Worm (Caenorhabditis elegans) whole organism, late embryonic: Measurements from ENCODE around the gene lin-25.

Experiments used
- C38D4.7 ChIP-seq: fragments of 200-800 bp; sonication (Bioruptor generic); optimal IDR thresholded peaks from 2 replicates; lab custom pipeline; 2018; ENCODE audit warnings: mild to moderate bottlenecking, missing genetic modification characterization, moderate library complexity, missing compliant biosample characterization
- F13H6.1 ChIP-seq: sonication (generic microtip); optimal IDR thresholded peaks from 2 replicates; lab custom pipeline; 2016; ENCODE audit warnings: missing genetic modification characterization, missing compliant biosample characterization
- K02D7.2 ChIP-seq: sonication (generic microtip); optimal IDR thresholded peaks from 2 replicates; lab custom pipeline; 2017; ENCODE audit warnings: mild to moderate bottlenecking, missing genetic modification characterization, missing compliant biosample characterization
- K09A11.1 ChIP-seq: sonication (generic microtip); optimal IDR thresholded peaks from 2 replicates; lab custom pipeline; 2017; ENCODE audit warnings: antibody characterized with exemption, mild to moderate bottlenecking, missing genetic modification characterization, missing compliant biosample characterization; ENCODE audit not compliant: insufficient read depth
- Y22D7AL.16 ChIP-seq: sonication (generic microtip); optimal IDR thresholded peaks from 2 replicates; lab custom pipeline; 2016; ENCODE audit warnings: missing genetic modification characterization, missing compliant biosample characterization
- ceh-30 ChIP-seq: fragments of 150-350 bp; optimal IDR thresholded peaks from 2 replicates; lab custom pipeline; 2014; ENCODE audit warnings: missing biosample characterization, missing genetic modification characterization
- ceh-34 ChIP-seq: sonication (generic microtip); optimal IDR thresholded peaks from 2 replicates; lab custom pipeline; 2016; ENCODE audit warnings: mild to moderate bottlenecking, missing genetic modification characterization, missing compliant biosample characterization
- ceh-45 ChIP-seq: fragments of 200-800 bp; sonication (Bioruptor generic); IDR thresholded peaks from 2 replicates; pipeline ENCODE4 v1.3.6; 2022; ENCODE audit warnings: missing genetic modification reagents, missing genetic modification characterization, missing compliant biosample characterization
- ceh-48 ChIP-seq: sonication (generic microtip); optimal IDR thresholded peaks from 2 replicates; lab custom pipeline; 2016; ENCODE audit warnings: missing genetic modification characterization, inconsistent platforms, missing compliant biosample characterization
- ceh-9 ChIP-seq: sonication (generic microtip); optimal IDR thresholded peaks from 2 replicates; lab custom pipeline; 2016; ENCODE audit warnings: mild to moderate bottlenecking, missing genetic modification characterization, inconsistent platforms, missing compliant biosample characterization
- che-1 ChIP-seq: sonication (generic microtip); optimal IDR thresholded peaks from 2 replicates; lab custom pipeline; 2016; ENCODE audit warnings: mild to moderate bottlenecking, missing genetic modification characterization, missing compliant biosample characterization
- dmd-4 ChIP-seq: sonication (generic microtip); optimal IDR thresholded peaks from 2 replicates; lab custom pipeline; 2016; ENCODE audit warnings: borderline replicate concordance, missing genetic modification characterization, missing compliant biosample characterization
- dve-1 ChIP-seq: sonication (generic microtip); optimal IDR thresholded peaks from 2 replicates; lab custom pipeline; 2017; ENCODE audit warnings: antibody characterized with exemption, mild to moderate bottlenecking, missing genetic modification characterization, missing compliant biosample characterization
- elt-2 ChIP-seq: sonication (generic microtip); optimal IDR thresholded peaks from 2 replicates; lab custom pipeline; 2016; ENCODE audit warnings: missing genetic modification reagents, missing genetic modification characterization, missing compliant biosample characterization
- elt-4 ChIP-seq: sonication (generic microtip); optimal IDR thresholded peaks from 2 replicates; lab custom pipeline; 2016; ENCODE audit warnings: missing genetic modification characterization, missing compliant biosample characterization
- fkh-6 ChIP-seq: sonication (generic microtip); optimal IDR thresholded peaks from 2 replicates; lab custom pipeline; 2016; ENCODE audit warnings: missing genetic modification characterization, missing compliant biosample characterization
- hlh-15 ChIP-seq: sonication (generic microtip); optimal IDR thresholded peaks from 2 replicates; lab custom pipeline; 2016; ENCODE audit warnings: missing genetic modification characterization, missing compliant biosample characterization
- hlh-30 ChIP-seq: sonication (generic microtip); optimal IDR thresholded peaks from 2 replicates; lab custom pipeline; 2017; ENCODE audit warnings: antibody characterized with exemption, missing genetic modification characterization, missing compliant biosample characterization; ENCODE audit not compliant: insufficient read depth
- hlh-6 ChIP-seq: sonication (generic microtip); optimal IDR thresholded peaks from 2 replicates; lab custom pipeline; 2016; ENCODE audit warnings: missing genotype, missing genetic modification characterization, missing compliant biosample characterization
- lin-11 ChIP-seq: fragments of 200-800 bp; sonication (Bioruptor generic); optimal IDR thresholded peaks from 2 replicates; lab custom pipeline; 2018; ENCODE audit warnings: mild to moderate bottlenecking, missing genetic modification characterization, missing compliant biosample characterization
- madf-2 ChIP-seq: sonication (generic microtip); optimal IDR thresholded peaks from 2 replicates; lab custom pipeline; 2017; ENCODE audit warnings: missing genetic modification characterization, missing compliant biosample characterization
- mec-3 ChIP-seq: sonication (generic microtip); optimal IDR thresholded peaks from 2 replicates; lab custom pipeline; 2016; ENCODE audit warnings: borderline replicate concordance, missing genetic modification characterization, missing compliant biosample characterization
- nfya-1 ChIP-seq: sonication (generic microtip); optimal IDR thresholded peaks from 2 replicates; lab custom pipeline; 2017; ENCODE audit warnings: missing genetic modification characterization, mild to moderate bottlenecking, missing compliant biosample characterization, antibody characterized with exemption, moderate library complexity
- nhr-11 ChIP-seq: fragments of 150-350 bp; optimal IDR thresholded peaks from 2 replicates; lab custom pipeline; 2014; ENCODE audit warnings: missing biosample characterization, missing genetic modification characterization
- npax-4 ChIP-seq: sonication (generic microtip); optimal IDR thresholded peaks from 2 replicates; lab custom pipeline; 2016; ENCODE audit warnings: missing genetic modification characterization, missing compliant biosample characterization
- pax-1 ChIP-seq: fragments of 150-350 bp; optimal IDR thresholded peaks from 2 replicates; lab custom pipeline; 2014; ENCODE audit warnings: missing biosample characterization, missing genetic modification characterization
- pqm-1 ChIP-seq: sonication (generic microtip); optimal IDR thresholded peaks from 2 replicates; lab custom pipeline; 2016; ENCODE audit warnings: missing genetic modification characterization, missing compliant biosample characterization
- ref-2 ChIP-seq: sonication (generic microtip); optimal IDR thresholded peaks from 2 replicates; lab custom pipeline; 2016; ENCODE audit warnings: missing genetic modification characterization, missing compliant biosample characterization
- ttx-3 ChIP-seq: sonication (generic microtip); optimal IDR thresholded peaks from 2 replicates; lab custom pipeline; 2016; ENCODE audit warnings: missing genetic modification reagents, missing genetic modification characterization, missing compliant biosample characterization
- unc-3 ChIP-seq, 2 experiments: fragments of 200-800 bp in 1 of 2; sonication (Bioruptor generic) in 1 of 2; sonication (generic microtip) in 1 of 2; conservative IDR thresholded peaks in 1 of 2; optimal IDR thresholded peaks in 1 of 2; 2 replicates each; pipeline versions ENCODE4 v1.3.6 to Lab custom; 2016 to 2022; ENCODE audit warnings: missing compliant biosample characterization in 2 of 2, missing genetic modification characterization in 2 of 2, missing genetic modification reagents in 1 of 2
- unc-42 ChIP-seq: sonication (generic microtip); optimal IDR thresholded peaks from 2 replicates; lab custom pipeline; 2016; ENCODE audit warnings: missing genotype, missing genetic modification characterization, missing compliant biosample characterization
- zip-5 ChIP-seq: sonication (generic microtip); optimal IDR thresholded peaks from 2 replicates; lab custom pipeline; 2016; ENCODE audit warnings: missing genetic modification characterization, missing compliant biosample characterization
- ztf-16 ChIP-seq: sonication (generic microtip); optimal IDR thresholded peaks from 2 replicates; lab custom pipeline; 2017; ENCODE audit warnings: missing genetic modification characterization, missing compliant biosample characterization

The lin-25 gene

DNA sequence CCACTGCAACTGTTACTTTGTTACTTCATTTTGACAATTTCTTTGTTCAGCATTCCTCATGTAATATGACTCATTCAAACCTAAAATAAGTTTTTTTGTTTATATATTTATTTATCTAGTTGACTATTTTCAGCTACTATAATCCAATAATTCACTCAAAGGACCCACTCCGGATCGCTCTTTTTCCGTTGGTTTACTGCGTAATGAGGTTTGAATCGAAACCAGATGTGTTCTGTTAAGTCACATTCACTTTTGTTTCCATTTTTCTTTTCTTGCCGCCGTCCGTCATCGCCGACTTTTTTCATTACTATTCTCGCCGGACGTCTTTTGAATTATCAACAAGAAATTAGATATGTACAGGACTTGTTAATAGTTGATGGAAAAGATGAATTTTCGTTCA, 13.7 kb downstream of the lin-25 start:
- TF ChIP-seq ceh-45 (GFP tag; lab: Robert Waterston, UW) (no peak), hlh-6 (tag; lab: Kevin White, UChicago) (no peak), dve-1 (no peak)

DNA sequence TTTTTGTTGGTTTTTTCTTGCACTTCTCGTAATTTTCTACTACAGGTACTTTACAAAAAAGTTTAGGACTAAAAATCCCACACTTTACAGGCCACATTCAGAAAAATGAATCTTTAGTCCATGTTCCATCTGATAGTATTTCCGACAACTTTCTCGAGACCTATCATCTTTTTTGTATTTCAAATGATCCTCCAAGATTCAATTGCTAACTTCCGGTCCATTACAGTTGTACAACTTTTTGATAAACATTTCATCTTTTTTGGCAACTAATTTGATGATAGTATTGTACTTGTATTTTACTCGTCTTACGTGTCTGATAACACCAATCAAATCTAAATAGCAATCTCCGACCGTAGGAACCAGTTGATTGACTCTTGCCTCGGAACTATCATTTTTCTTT, 17.7 kb downstream of the lin-25 start:
- no peak for TF ChIP-seq elt-2 (tag; lab: Kevin White, UChicago)
- no peak for TF ChIP-seq lin-11 (tag; lab: Kevin White, UChicago)
- no peak for TF ChIP-seq ref-2 (tag; lab: Kevin White, UChicago)
- no peak for TF ChIP-seq pqm-1 (tag; lab: Kevin White, UChicago)
- no peak for TF ChIP-seq ztf-16 (tag; lab: Kevin White, UChicago)
- no peak for TF ChIP-seq K02D7.2 (tag; lab: Kevin White, UChicago)
- TF ChIP-seq ceh-30, result no peak
- no peak for TF ChIP-seq F13H6.1
- TF ChIP-seq mec-3 (tag; lab: Kevin White, UChicago), result no peak

DNA sequence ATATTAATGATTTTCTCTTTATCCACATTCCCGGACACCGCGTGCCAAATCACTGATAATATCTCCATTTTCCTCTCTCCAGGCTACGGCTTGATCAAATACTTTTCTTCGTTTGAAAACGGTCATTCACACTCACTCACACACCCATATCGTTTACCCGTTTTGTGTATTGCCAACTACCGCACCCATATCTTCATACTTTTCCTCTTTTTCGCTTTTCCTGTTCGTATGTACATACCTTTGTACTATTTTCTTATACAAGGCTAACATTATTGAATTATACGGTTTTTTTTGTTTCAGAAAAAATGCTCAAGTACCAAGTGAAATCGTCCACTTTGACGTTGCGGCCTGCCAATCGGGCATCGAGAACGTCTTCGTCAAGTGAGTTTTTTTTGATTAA, 18.2 kb downstream of the lin-25 start, which contains the start of gene W05B10.4:
Gene W05B10.4, plus strand, starts transcription at position 301 of the 400 bp plus-strand sequence.
- no peak for TF ChIP-seq hlh-6 (tag; lab: Kevin White, UChicago)
- no peak for TF ChIP-seq ceh-9 (tag; lab: Kevin White, UChicago)
- no peak for TF ChIP-seq Y22D7AL.16 (tag; lab: Kevin White, UChicago)
- no peak for TF ChIP-seq che-1 (tag; lab: Kevin White, UChicago)
- no peak for TF ChIP-seq hlh-30
- no peak for TF ChIP-seq pax-1
- TF ChIP-seq hlh-15, result no peak

DNA sequence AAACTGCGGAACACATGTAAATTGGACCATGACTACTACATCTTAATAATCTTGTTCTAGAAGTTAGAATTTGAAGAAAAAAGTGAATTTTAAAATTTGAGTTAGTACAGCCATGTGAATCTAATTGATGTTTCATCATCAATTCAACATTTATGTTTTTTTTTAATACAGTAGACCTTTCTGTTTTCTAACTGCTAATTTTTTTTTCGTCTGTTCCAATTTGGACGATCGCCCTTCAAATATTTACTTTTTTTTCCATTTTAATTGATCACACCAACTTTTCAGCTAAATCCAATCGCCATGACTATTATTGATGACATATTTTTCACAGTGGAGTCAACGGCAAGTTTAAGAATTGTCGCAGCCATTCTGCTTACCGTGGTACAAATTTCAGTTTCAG, 20.9 kb downstream of the lin-25 start, which contains the start of gene srx-116:
Gene srx-116, plus strand, starts transcription at position 301 of the 400 bp plus-strand sequence.
- TF ChIP-seq nfya-1 (tag; lab: Kevin White, UChicago) (no peak), Y22D7AL.16 (tag; lab: Kevin White, UChicago) (no peak), F13H6.1 (no peak), unc-42 (tag; lab: Kevin White, UChicago) (no peak), dmd-4 (tag; lab: Kevin White, UChicago) (no peak), ceh-48 (tag; lab: Kevin White, UChicago) (no peak)

DNA sequence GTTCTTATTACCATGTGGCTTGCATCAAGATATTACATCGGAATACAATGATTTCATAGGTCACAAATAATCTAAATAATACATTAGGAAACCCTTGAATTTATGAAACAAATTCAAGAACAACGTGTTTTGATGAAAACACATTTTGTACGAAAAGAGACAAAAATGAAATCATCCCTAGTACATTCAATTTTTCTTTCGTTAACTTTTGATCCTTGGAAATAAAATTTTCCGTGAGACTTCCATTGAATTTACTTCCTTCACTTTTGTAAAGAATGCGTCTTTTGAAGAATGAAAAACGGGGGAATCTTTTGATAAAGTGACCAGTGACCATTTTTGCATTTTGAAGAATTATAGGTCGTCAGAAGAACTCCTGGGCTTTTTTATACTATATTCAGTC, 24.0 kb downstream of the lin-25 start:
- TF ChIP-seq zip-5, result no peak
- TF ChIP-seq hlh-30, result no peak
- no peak for TF ChIP-seq fkh-6 (tag; lab: Kevin White, UChicago)
- no peak for TF ChIP-seq ref-2 (tag; lab: Kevin White, UChicago)
- TF ChIP-seq unc-3 (GFP tag; conservative IDR thresholded peaks at IDR 0.05; lab: Robert Waterston, UW), result no peak
- TF ChIP-seq unc-3 (tag; optimal IDR thresholded peaks at IDR 0.05; lab: Kevin White, UChicago), result no peak

DNA sequence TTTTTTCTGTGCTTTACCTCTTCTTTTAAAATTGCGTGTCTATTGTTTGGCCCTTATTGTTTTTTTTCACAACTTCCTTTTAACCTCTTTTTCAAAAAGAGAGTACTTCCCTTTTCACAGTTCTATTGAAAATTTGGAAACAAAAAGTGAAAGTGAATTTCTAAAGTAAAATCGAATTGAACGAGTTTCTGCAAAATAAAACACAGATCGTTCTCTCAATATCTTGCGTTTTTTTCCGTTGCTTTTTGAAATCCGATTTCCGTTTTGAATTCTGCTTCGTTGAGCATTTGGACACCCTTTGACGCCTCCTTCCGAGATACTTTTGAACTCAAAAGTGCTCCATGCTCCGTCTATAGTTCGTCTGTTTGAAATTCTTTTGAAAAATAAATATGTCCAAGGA, 26.6 kb downstream of the lin-25 start:
- TF ChIP-seq nfya-1 (tag; lab: Kevin White, UChicago) (no peak), lin-11 (tag; lab: Kevin White, UChicago) (no peak), C38D4.7 (GFP tag; lab: Kevin White, UChicago) (no peak), K09A11.1 (tag; lab: Kevin White, UChicago) (no peak), npax-4 (tag; lab: Kevin White, UChicago) (no peak), hlh-6 (tag; lab: Kevin White, UChicago) (no peak), hlh-15 (no peak)

DNA sequence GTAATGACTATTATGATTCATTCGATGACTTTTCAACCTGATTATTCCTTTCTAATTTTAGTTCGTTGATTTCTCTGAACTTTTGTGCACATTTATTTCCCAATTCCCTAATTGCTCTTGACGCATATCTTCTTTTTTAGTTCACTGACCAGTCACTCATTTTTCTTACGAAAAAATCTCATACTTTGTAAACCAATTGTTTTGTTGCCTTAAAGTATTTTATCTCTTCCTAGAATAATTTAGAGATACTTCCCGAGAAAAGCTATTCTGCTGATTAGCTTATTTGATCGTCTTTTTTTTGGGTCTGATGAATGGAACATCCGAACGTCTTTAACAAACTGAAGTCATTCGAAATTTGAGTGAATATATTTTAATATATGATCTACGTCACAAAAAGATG, 29.6 kb downstream of the lin-25 start:
- TF ChIP-seq Y22D7AL.16 (tag; lab: Kevin White, UChicago) (no peak), nfya-1 (tag; lab: Kevin White, UChicago) (no peak), ceh-30 (no peak), ttx-3 (tag; lab: Kevin White, UChicago) (no peak), unc-42 (tag; lab: Kevin White, UChicago) (no peak), pqm-1 (tag; lab: Kevin White, UChicago) (no peak), lin-11 (tag; lab: Kevin White, UChicago) (no peak), elt-4 (tag; lab: Kevin White, UChicago) (no peak), madf-2 (tag; lab: Kevin White, UChicago) (no peak), ceh-48 (tag; lab: Kevin White, UChicago) (no peak), ceh-34 (no peak), elt-2 (tag; lab: Kevin White, UChicago) (no peak), dve-1 (no peak), nhr-11 (tag; lab: Kevin White, UChicago) (no peak)
